Fruit fly (Drosophila melanogaster): ENCODE data around the gene koko.

Gene koko

DNA sequence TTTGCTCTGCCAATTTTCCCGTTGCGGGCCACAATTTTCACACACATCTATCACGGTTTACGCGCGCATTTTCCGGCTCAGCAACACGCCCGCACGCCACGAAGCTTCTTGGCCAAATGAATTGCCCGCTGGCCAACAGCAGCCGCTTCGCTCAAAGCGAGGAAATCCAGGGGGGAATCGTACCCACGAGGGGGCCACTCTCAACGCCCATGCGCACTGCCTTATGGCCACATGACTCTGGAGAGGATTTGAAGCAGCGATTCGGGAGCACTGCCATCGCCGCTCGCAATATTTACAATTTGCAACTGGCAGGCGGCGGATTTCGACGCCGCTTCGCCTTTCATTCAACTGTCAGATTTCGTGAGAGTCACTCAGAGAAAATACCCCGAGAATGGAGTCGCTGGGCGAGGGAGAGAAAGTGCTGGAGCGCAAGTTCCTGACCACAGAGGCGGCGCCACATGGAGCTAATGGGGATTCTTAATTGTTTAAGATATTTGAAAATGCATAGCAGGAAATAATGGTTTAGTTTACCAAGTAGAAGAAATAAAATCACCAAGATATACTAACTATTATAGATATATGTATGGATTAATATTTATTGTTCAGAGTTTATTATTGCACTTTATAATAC is 42.1 kb upstream of the koko start, which contains the start of gene CG15803 (continued):
- no peak for TF ChIP-seq CG8944 (GFP tag; optimal IDR thresholded peaks at IDR 0.05)
- TF ChIP-seq CG32767 (GFP tag; IDR thresholded peaks at IDR 0.05) = no peak
- TF ChIP-seq CG13296 (GFP tag; optimal IDR thresholded peaks at IDR 0.05) = no peak
- TF ChIP-seq Vsx1 (GFP tag; optimal IDR thresholded peaks at IDR 0.05) = no peak
- TF ChIP-seq scrt (GFP tag; optimal IDR thresholded peaks at IDR 0.05) = peak; percentile 26
- TF ChIP-seq Doc3 (GFP tag; IDR thresholded peaks at IDR 0.05; ENCODE audit: partially characterized antibody) = no peak
- TF ChIP-seq CG13123 (GFP tag; optimal IDR thresholded peaks at IDR 0.05) = no peak
- no peak for TF ChIP-seq B-H1 (GFP tag; IDR thresholded peaks at IDR 0.05)
- no peak for TF ChIP-seq CG4328 (GFP tag; optimal IDR thresholded peaks at IDR 0.05)
- TF ChIP-seq Sry-β (GFP tag; optimal IDR thresholded peaks at IDR 0.05) = no peak
- no peak for TF ChIP-seq Fer3 (tag; optimal IDR thresholded peaks at IDR 0.05)
- no peak for TF ChIP-seq pita (GFP tag; optimal IDR thresholded peaks at IDR 0.05)
- TF ChIP-seq Dad (GFP tag; optimal IDR thresholded peaks at IDR 0.05) = no peak
- TF ChIP-seq CG5953 (GFP tag; IDR thresholded peaks at IDR 0.05) = no peak
- no peak for TF ChIP-seq CG6654 (GFP tag; optimal IDR thresholded peaks at IDR 0.05)
- no peak for TF ChIP-seq HLH54F (GFP tag; optimal IDR thresholded peaks at IDR 0.05)
- TF ChIP-seq Med (GFP tag) = peak; percentile 67
- no peak for TF ChIP-seq CG4707 (GFP tag; optimal IDR thresholded peaks at IDR 0.05)
- TF ChIP-seq Atf6 (GFP tag; IDR thresholded peaks at IDR 0.05) = peak; percentile 23; the same call in 1 of the 2 replicates
- TF ChIP-seq tin (GFP tag; optimal IDR thresholded peaks at IDR 0.05) = no peak
- no peak for TF ChIP-seq HLH4C (GFP tag; IDR thresholded peaks at IDR 0.05; ENCODE audit: partially characterized antibody)
- peak; percentile 5; the same call in 1 of the 2 replicates for TF ChIP-seq lmd (GFP tag; IDR thresholded peaks at IDR 0.05)
- TF ChIP-seq H2.0 (GFP tag; IDR thresholded peaks at IDR 0.05) = no peak
- 0 out of 2 replicates have a peak, but pooled peaks have one; percentile 20 for TF ChIP-seq sisA (GFP tag; IDR thresholded peaks at IDR 0.05)
- no peak for TF ChIP-seq CG13624 (GFP tag; optimal IDR thresholded peaks at IDR 0.05)
- no peak for TF ChIP-seq CG18011 (GFP tag; optimal IDR thresholded peaks at IDR 0.05)
- peak; percentile 36 for TF ChIP-seq Ets65A (GFP tag)
- no peak for TF ChIP-seq ham (GFP tag; IDR thresholded peaks at IDR 0.05)
- TF ChIP-seq CG17802 (tag; optimal IDR thresholded peaks at IDR 0.05) = no peak
- TF ChIP-seq zfh1 (GFP tag; IDR thresholded peaks at IDR 0.05) = no peak
- TF ChIP-seq al (GFP tag; IDR thresholded peaks at IDR 0.05) = no peak
- no peak for TF ChIP-seq B-H2 (GFP tag; optimal IDR thresholded peaks at IDR 0.05)
- TF ChIP-seq Dref (GFP tag; IDR thresholded peaks at IDR 0.05) = no peak
- no peak for TF ChIP-seq CG9876 (GFP tag; optimal IDR thresholded peaks at IDR 0.05)
- TF ChIP-seq Dbx (GFP tag; IDR thresholded peaks at IDR 0.05) = no peak; the same call in 2 of the 3 replicates
- TF ChIP-seq dan (GFP tag; IDR thresholded peaks at IDR 0.05) = no peak
- TF ChIP-seq CTCF (GFP tag; optimal IDR thresholded peaks at IDR 0.05) = no peak
- no peak for TF ChIP-seq cg (GFP tag; optimal IDR thresholded peaks at IDR 0.05)
- no peak for TF ChIP-seq CG10565 (GFP tag; optimal IDR thresholded peaks at IDR 0.05)
- no peak for TF ChIP-seq CG12299 (tag; optimal IDR thresholded peaks at IDR 0.05)
- TF ChIP-seq Deaf1 (tag; optimal IDR thresholded peaks at IDR 0.05) = peak; percentile 78
- no peak for TF ChIP-seq Antp (GFP tag; optimal IDR thresholded peaks at IDR 0.05)
- TF ChIP-seq HLH3B (GFP tag; IDR thresholded peaks at IDR 0.05) = no peak
- TF ChIP-seq Ada2b (GFP tag; IDR thresholded peaks at IDR 0.05) = no peak
- TF ChIP-seq pros (GFP tag; optimal IDR thresholded peaks at IDR 0.05) = no peak
- no peak for TF ChIP-seq CG33213 (GFP tag; optimal IDR thresholded peaks at IDR 0.05)
- TF ChIP-seq klu (GFP tag; IDR thresholded peaks at IDR 0.05) = no peak
- TF ChIP-seq tgo (GFP tag; IDR thresholded peaks at IDR 0.05) = no peak
- no peak for TF ChIP-seq pb (GFP tag; optimal IDR thresholded peaks at IDR 0.05)
- no peak for TF ChIP-seq grn (GFP tag; optimal IDR thresholded peaks at IDR 0.05)
- TF ChIP-seq CG4617 (GFP tag; optimal IDR thresholded peaks at IDR 0.05; ENCODE audit: borderline replicate concordance) = no peak
- TF ChIP-seq CG1647 (GFP tag; optimal IDR thresholded peaks at IDR 0.05) = no peak
